Worm (Caenorhabditis elegans) whole organism, L3 larva: ENCODE results near the gene F46F5.1.

Experiments
- R02D3.7 ChIP-seq: fragments of 150-350 bp; optimal IDR thresholded peaks from 2 replicates; lab custom pipeline; 2014; ENCODE audit warnings: missing biosample characterization, missing genetic modification characterization
- ama-1 ChIP-seq: fragments of 150-350 bp; optimal IDR thresholded peaks from 2 replicates; lab custom pipeline; 2018
- egl-27 ChIP-seq: sonication (generic microtip); optimal IDR thresholded peaks from 4 replicates; lab custom pipeline; 2017; ENCODE audit warnings: missing biosample characterization, missing genetic modification reagents, missing genetic modification characterization
- lin-39 ChIP-seq: fragments of 150-350 bp; optimal IDR thresholded peaks from 2 replicates; lab custom pipeline; 2018; ENCODE audit warnings: missing biosample characterization, missing genetic modification reagents, missing genetic modification characterization
- nfya-1 ChIP-seq: sonication (generic microtip); optimal IDR thresholded peaks from 2 replicates; lab custom pipeline; 2017; ENCODE audit warnings: missing genetic modification characterization, mild to moderate bottlenecking, missing compliant biosample characterization, antibody characterized with exemption, moderate library complexity; ENCODE audit not compliant: insufficient read depth
- pha-4 ChIP-seq: fragments of 150-350 bp; optimal IDR thresholded peaks from 2 replicates; lab custom pipeline; 2014; ENCODE audit warnings: missing biosample characterization, missing genetic modification reagents, missing genetic modification characterization
- snpc-4 ChIP-seq: fragments of 150-350 bp; optimal IDR thresholded peaks from 2 replicates; lab custom pipeline; 2014; ENCODE audit warnings: missing biosample characterization, missing genetic modification characterization
- tbx-2 ChIP-seq: sonication (generic microtip); optimal IDR thresholded peaks from 2 replicates; lab custom pipeline; 2016; ENCODE audit warnings: mild to moderate bottlenecking, missing genetic modification characterization, missing compliant biosample characterization
- unc-39 ChIP-seq: sonication (generic microtip); optimal IDR thresholded peaks from 4 replicates; lab custom pipeline; 2017; ENCODE audit warnings: missing biosample characterization, missing genetic modification characterization
- unc-62 ChIP-seq: fragments of 150-350 bp; sonication (generic microtip); optimal IDR thresholded peaks from 4 replicates; lab custom pipeline; 2014; ENCODE audit warnings: missing biosample characterization, missing genetic modification reagents, missing genetic modification characterization
- ztf-11 ChIP-seq: fragments of 150-350 bp; optimal IDR thresholded peaks from 2 replicates; lab custom pipeline; 2014; ENCODE audit warnings: missing biosample characterization, missing genetic modification characterization

- no peak for TF ChIP-seq ztf-11
- TF ChIP-seq ama-1 (lab: Kevin White, UChicago) = no peak
- TF ChIP-seq lin-39 (tag; lab: Kevin White, UChicago) = no peak
- TF ChIP-seq snpc-4 (tag; lab: Kevin White, UChicago) = no peak
- no peak for TF ChIP-seq R02D3.7 (tag; lab: Kevin White, UChicago)
- TF ChIP-seq unc-62 = no peak
- no peak for TF ChIP-seq pha-4 (tag; lab: Kevin White, UChicago)
- TF ChIP-seq unc-39 (tag; lab: Kevin White, UChicago) = no peak
- TF ChIP-seq egl-27 (tag; lab: Kevin White, UChicago) = no peak
- TF ChIP-seq tbx-2 (tag; lab: Kevin White, UChicago) = no peak
- TF ChIP-seq nfya-1 (tag; lab: Kevin White, UChicago) = no peak
Observed at ce11 chrII:756161-756560, 35.6 kb downstream of the F46F5.1 start.
